Fruit fly (Drosophila melanogaster) whole organism, embryonic: ENCODE measurements around the gene Sodh1.

Source experiments
- Atf6 ChIP-seq: fragments of 200-800 bp; sonication (Bioruptor generic); IDR thresholded peaks from 2 replicates; pipeline ENCODE4 v1.3.6; 2022; ENCODE audit warnings: missing biosample characterization, missing genetic modification characterization
- BEAF-32 ChIP-seq: fragments of 200-800 bp; sonication (Bioruptor generic); optimal IDR thresholded peaks from 3 replicates; lab custom pipeline; 2017; ENCODE audit warnings: missing biosample characterization, missing genetic modification characterization, mild to moderate bottlenecking, moderate library complexity, missing genetic modification reagents
- BtbVII ChIP-seq: fragments of 200-800 bp; sonication (Bioruptor generic); optimal IDR thresholded peaks from 3 replicates; lab custom pipeline; 2017; ENCODE audit warnings: missing biosample characterization, mild to moderate bottlenecking, missing genetic modification characterization
- Bteb2 ChIP-seq: fragments of 200-800 bp; sonication (Bioruptor generic); optimal IDR thresholded peaks from 2 replicates; lab custom pipeline; 2016; ENCODE audit warnings: missing biosample characterization, missing genetic modification characterization
- CG10321 ChIP-seq: fragments of 200-800 bp; sonication (Bioruptor generic); IDR thresholded peaks from 2 replicates; pipeline ENCODE4 v1.3.6; 2022; ENCODE audit warnings: missing biosample characterization, missing genetic modification characterization
- CG11560 ChIP-seq: fragments of 200-800 bp; sonication (Bioruptor generic); IDR thresholded peaks from 3 replicates; pipeline ENCODE4 v1.3.6; 2022; ENCODE audit warnings: missing biosample characterization, missing genetic modification characterization
- CG12155 ChIP-seq: fragments of 200-800 bp; sonication (Bioruptor generic); optimal IDR thresholded peaks from 3 replicates; lab custom pipeline; 2016; ENCODE audit warnings: missing biosample characterization, missing genetic modification characterization
- CG13123 ChIP-seq: fragments of 200-800 bp; sonication (Bioruptor generic); optimal IDR thresholded peaks from 2 replicates; lab custom pipeline; 2016; ENCODE audit warnings: missing biosample characterization, missing genetic modification characterization
- CG13624 ChIP-seq: fragments of 200-800 bp; sonication (Bioruptor generic); optimal IDR thresholded peaks from 2 replicates; lab custom pipeline; 2016; ENCODE audit warnings: missing biosample characterization, missing genetic modification characterization
- CG13775 ChIP-seq: fragments of 200-800 bp; sonication (Bioruptor generic); optimal IDR thresholded peaks from 3 replicates; lab custom pipeline; 2017; ENCODE audit warnings: missing biosample characterization, mild to moderate bottlenecking, missing genetic modification characterization
- CG1602 ChIP-seq: fragments of 200-800 bp; sonication (Bioruptor generic); optimal IDR thresholded peaks from 3 replicates; lab custom pipeline; 2016; ENCODE audit warnings: missing biosample characterization, missing genetic modification characterization
- CG2120 ChIP-seq: fragments of 200-800 bp; sonication (Bioruptor generic); optimal IDR thresholded peaks from 3 replicates; lab custom pipeline; 2016; ENCODE audit warnings: missing biosample characterization, missing genetic modification characterization
- CG3163 ChIP-seq: fragments of 200-800 bp; sonication (Bioruptor generic); optimal IDR thresholded peaks from 3 replicates; lab custom pipeline; 2016; ENCODE audit warnings: missing biosample characterization, missing genetic modification characterization
- CG33213 ChIP-seq: fragments of 200-800 bp; sonication (Bioruptor generic); optimal IDR thresholded peaks from 3 replicates; lab custom pipeline; 2016; ENCODE audit warnings: missing biosample characterization, missing genetic modification characterization
- CG3847 ChIP-seq: fragments of 200-800 bp; sonication (Bioruptor generic); IDR thresholded peaks from 2 replicates; pipeline ENCODE4 v1.3.6; 2022; ENCODE audit warnings: missing biosample characterization, missing genetic modification characterization
- CG4328 ChIP-seq: fragments of 200-800 bp; sonication (Bioruptor generic); optimal IDR thresholded peaks from 3 replicates; lab custom pipeline; 2017; ENCODE audit warnings: missing biosample characterization, missing genetic modification reagents, missing genetic modification characterization
- CG5245 ChIP-seq: fragments of 200-800 bp; sonication (Bioruptor generic); optimal IDR thresholded peaks from 3 replicates; lab custom pipeline; 2016; ENCODE audit warnings: missing biosample characterization, missing genetic modification characterization
- CG7357 ChIP-seq: fragments of 200-800 bp; sonication (Bioruptor generic); IDR thresholded peaks from 3 replicates; pipeline ENCODE4 v1.3.6; 2022; ENCODE audit warnings: missing biosample characterization, missing genetic modification characterization
- CG7556 ChIP-seq: fragments of 200-800 bp; sonication (Bioruptor generic); optimal IDR thresholded peaks from 2 replicates; lab custom pipeline; 2017; ENCODE audit warnings: missing biosample characterization, mild to moderate bottlenecking, missing genetic modification characterization
- CG8281 ChIP-seq: fragments of 200-800 bp; sonication (Bioruptor generic); optimal IDR thresholded peaks from 2 replicates; lab custom pipeline; 2018; ENCODE audit warnings: missing biosample characterization, mild to moderate bottlenecking, missing genetic modification characterization, moderate library complexity
- CG8944 ChIP-seq: fragments of 200-800 bp; sonication (Bioruptor generic); optimal IDR thresholded peaks from 3 replicates; lab custom pipeline; 2016; ENCODE audit warnings: missing biosample characterization, missing genetic modification characterization
- Dfd ChIP-seq, 2 experiments: fragments of >200 bp; optimal IDR thresholded peaks; 2 replicates each; lab custom pipeline; 2017; ENCODE audit warnings: missing biosample characterization in 2 of 2, missing genetic modification characterization in 2 of 2
- E2f1 ChIP-seq: fragments of 200-800 bp; sonication (Bioruptor generic); IDR thresholded peaks from 2 replicates; pipeline ENCODE4 v1.3.6; 2022; ENCODE audit warnings: missing biosample characterization, missing genetic modification characterization
- Eip74EF ChIP-seq, 2 experiments: fragments of 200-800 bp in 1 of 2; fragments of >200 bp in 1 of 2; sonication (Bioruptor generic) in 1 of 2; optimal IDR thresholded peaks; 2 replicates each; lab custom pipeline; 2017 to 2019; ENCODE audit warnings: missing biosample characterization in 2 of 2, missing genetic modification characterization in 2 of 2, mild to moderate bottlenecking in 1 of 2, moderate library complexity in 1 of 2
- Fer2 ChIP-seq: fragments of 200-800 bp; sonication (Bioruptor generic); optimal IDR thresholded peaks from 2 replicates; lab custom pipeline; 2018; ENCODE audit warnings: missing biosample characterization, mild to moderate bottlenecking, missing genetic modification characterization, moderate library complexity
- Hand ChIP-seq: fragments of 200-800 bp; sonication (Bioruptor generic); optimal IDR thresholded peaks from 2 replicates; lab custom pipeline; 2017; ENCODE audit warnings: mild to moderate bottlenecking, missing biosample characterization, missing genetic modification reagents, missing genetic modification characterization
- Hmr ChIP-seq: fragments of 200-800 bp; sonication (Bioruptor generic); optimal IDR thresholded peaks from 3 replicates; lab custom pipeline; 2017; ENCODE audit warnings: mild to moderate bottlenecking, missing biosample characterization, missing genetic modification reagents, missing genetic modification characterization
- Hr3 ChIP-seq: fragments of 200-800 bp; sonication (Bioruptor generic); optimal IDR thresholded peaks from 3 replicates; lab custom pipeline; 2016; ENCODE audit warnings: missing biosample characterization, missing genetic modification characterization
- Kr ChIP-seq: fragments of 200-800 bp; sonication (Bioruptor generic); optimal IDR thresholded peaks from 2 replicates; lab custom pipeline; 2017; ENCODE audit warnings: missing biosample characterization, mild to moderate bottlenecking, missing genetic modification characterization
- Mad ChIP-seq: fragments of 200-800 bp; sonication (Bioruptor generic); optimal IDR thresholded peaks from 2 replicates; lab custom pipeline; 2016; ENCODE audit warnings: missing biosample characterization, missing genetic modification characterization
- Meics ChIP-seq: fragments of 200-800 bp; sonication (Bioruptor generic); optimal IDR thresholded peaks from 2 replicates; lab custom pipeline; 2017; ENCODE audit warnings: missing biosample characterization, mild to moderate bottlenecking, missing genetic modification characterization
- Nf-YB ChIP-seq: fragments of 200-800 bp; sonication (Bioruptor generic); optimal IDR thresholded peaks from 3 replicates; lab custom pipeline; 2019; ENCODE audit warnings: missing biosample characterization, mild to moderate bottlenecking, missing genetic modification characterization, moderate library complexity
- abd-A ChIP-seq: fragments of 200-800 bp; sonication (Bioruptor generic); optimal IDR thresholded peaks from 3 replicates; lab custom pipeline; 2019; ENCODE audit warnings: missing biosample characterization, mild to moderate bottlenecking, missing genetic modification characterization, moderate library complexity
- ase ChIP-seq: fragments of 200-800 bp; sonication (Bioruptor generic); IDR thresholded peaks from 3 replicates; pipeline ENCODE4 v1.3.6; 2022; ENCODE audit warnings: missing biosample characterization, missing genetic modification characterization
- az2 ChIP-seq: fragments of 200-800 bp; sonication (Bioruptor generic); optimal IDR thresholded peaks from 3 replicates; lab custom pipeline; 2016; ENCODE audit warnings: missing biosample characterization, missing genetic modification characterization
- bab2 ChIP-seq: fragments of 200-800 bp; sonication (Bioruptor generic); optimal IDR thresholded peaks from 2 replicates; lab custom pipeline; 2016; ENCODE audit warnings: missing biosample characterization, missing genetic modification characterization
- caup ChIP-seq: fragments of 200-800 bp; sonication (Bioruptor generic); optimal IDR thresholded peaks from 3 replicates; lab custom pipeline; 2017; ENCODE audit warnings: missing biosample characterization, mild to moderate bottlenecking, missing genetic modification characterization, moderate library complexity; ENCODE audit not compliant: severe bottlenecking
- chn ChIP-seq: fragments of 200-800 bp; sonication (Bioruptor generic); optimal IDR thresholded peaks from 2 replicates; lab custom pipeline; 2016; ENCODE audit warnings: missing biosample characterization, missing genetic modification characterization
- gem ChIP-seq: fragments of 200-800 bp; sonication (Bioruptor generic); optimal IDR thresholded peaks from 2 replicates; lab custom pipeline; 2019; ENCODE audit warnings: missing biosample characterization, mild to moderate bottlenecking, missing genetic modification characterization, moderate library complexity
- grau ChIP-seq: fragments of 200-800 bp; optimal IDR thresholded peaks from 3 replicates; lab custom pipeline; 2019; ENCODE audit warnings: missing biosample characterization, mild to moderate bottlenecking, missing genetic modification characterization, moderate library complexity
- her ChIP-seq: fragments of 200-800 bp; sonication (Bioruptor generic); optimal IDR thresholded peaks from 2 replicates; lab custom pipeline; 2016; ENCODE audit warnings: missing biosample characterization, missing genetic modification characterization
- hth ChIP-seq: fragments of >200 bp; optimal IDR thresholded peaks from 2 replicates; lab custom pipeline; 2017; ENCODE audit warnings: inconsistent platforms
- insv ChIP-seq, 2 experiments: fragments of 200-800 bp; sonication (Bioruptor generic); optimal IDR thresholded peaks; 3 replicates each; lab custom pipeline; 2016 to 2018; ENCODE audit warnings: missing biosample characterization in 2 of 2, missing genetic modification characterization in 2 of 2
- jumu ChIP-seq: fragments of 200-800 bp; sonication (Bioruptor generic); optimal IDR thresholded peaks from 3 replicates; lab custom pipeline; 2016; ENCODE audit warnings: missing biosample characterization, missing genetic modification characterization
- maf-S ChIP-seq: fragments of 200-800 bp; sonication (Bioruptor generic); optimal IDR thresholded peaks from 2 replicates; lab custom pipeline; 2016; ENCODE audit warnings: missing biosample characterization, missing genetic modification characterization
- peb ChIP-seq: fragments of 200-800 bp; sonication (Bioruptor generic); IDR thresholded peaks from 2 replicates; pipeline ENCODE4 v1.3.6; 2022; ENCODE audit warnings: missing biosample characterization, missing genetic modification characterization
- tna ChIP-seq: fragments of 200-800 bp; sonication (Bioruptor generic); IDR thresholded peaks from 2 replicates; pipeline ENCODE4 v1.3.6; 2022; ENCODE audit warnings: missing biosample characterization, missing genetic modification characterization; ENCODE audit not compliant: partially characterized antibody
- tx ChIP-seq: fragments of 200-800 bp; sonication (Bioruptor generic); optimal IDR thresholded peaks from 2 replicates; lab custom pipeline; 2016; ENCODE audit warnings: missing biosample characterization, missing genetic modification characterization
- wor ChIP-seq: fragments of 200-800 bp; sonication (Bioruptor generic); IDR thresholded peaks from 2 replicates; pipeline ENCODE4 v1.3.6; 2022; ENCODE audit warnings: missing biosample characterization, missing genetic modification characterization

Sodh1 gene

dm6 chr3R:7086377-7087200, 34.5 kb downstream of the Sodh1 start, which contains the start of gene alphaTub84B (continued):
- TF ChIP-seq Nf-YB = peak; percentile 26
- peak; percentile 74 for TF ChIP-seq jumu (GFP tag; lab: Kevin White, UChicago)
- peak; percentile 84 for TF ChIP-seq caup (GFP tag; lab: Kevin White, UChicago)
- no peak; the same call in 2 of the 3 replicates for TF ChIP-seq CG11560
- TF ChIP-seq Hmr = peak; percentile 75
- TF ChIP-seq az2 (GFP tag; lab: Kevin White, UChicago) = peak; percentile 24
- TF ChIP-seq E2f1 (GFP tag; lab: Robert Waterston, UW) = peak; percentile 38; the same call in 1 of the 2 replicates
- peak; percentile 61 for TF ChIP-seq CG4328 (GFP tag; lab: Kevin White, UChicago)
- TF ChIP-seq CG5245 = peak; percentile 47
- peak in 1 of 2 experiments; percentile 42 for TF ChIP-seq Eip74EF (GFP tag; optimal IDR thresholded peaks at IDR 0.05; lab: Kevin White, UChicago)
- peak; percentile 55 for TF ChIP-seq Meics (GFP tag; lab: Kevin White, UChicago)
- TF ChIP-seq grau (tag; lab: Kevin White, UChicago) = peak; percentile 45
- peak; percentile 6 for TF ChIP-seq Fer2
- peak; percentile 29 for TF ChIP-seq CG12155 (GFP tag; lab: Kevin White, UChicago)
- peak; percentile 91 for TF ChIP-seq BtbVII (GFP tag; lab: Kevin White, UChicago)
- peak; percentile 63 for TF ChIP-seq Atf6
- peak; percentile 48 for TF ChIP-seq bab2 (GFP tag; lab: Kevin White, UChicago)
- TF ChIP-seq CG8944 (GFP tag; lab: Kevin White, UChicago) = peak; percentile 31
- peak in 1 of 2 experiments; percentile 44 for TF ChIP-seq insv (GFP tag; optimal IDR thresholded peaks at IDR 0.05; lab: Kevin White, UChicago)
- peak; percentile 48 for TF ChIP-seq chn (GFP tag; lab: Kevin White, UChicago)
- no peak for TF ChIP-seq hth (lab: Kevin White, UChicago)
- TF ChIP-seq Mad (GFP tag; lab: Kevin White, UChicago) = peak; percentile 66
- TF ChIP-seq peb (GFP tag; lab: Robert Waterston, UW) = no peak
- peak; percentile 34 for TF ChIP-seq Hr3 (GFP tag; lab: Kevin White, UChicago)
- peak; percentile 39 for TF ChIP-seq gem (tag; lab: Kevin White, UChicago)
- TF ChIP-seq her (GFP tag; lab: Kevin White, UChicago) = peak; percentile 87
- 0 out of 2 replicates have a peak, but pooled peaks have one; percentile 27 for TF ChIP-seq CG10321 (GFP tag; lab: Robert Waterston, UW)
- peak; percentile 56 for TF ChIP-seq CG13123 (GFP tag; lab: Kevin White, UChicago)
- peak; percentile 9 for TF ChIP-seq abd-A (tag; lab: Kevin White, UChicago)
- no peak for TF ChIP-seq Dfd (GFP tag; optimal IDR thresholded peaks at IDR 0.05; lab: Kevin White, UChicago)
- TF ChIP-seq Kr (GFP tag; lab: Kevin White, UChicago) = no peak
- TF ChIP-seq CG7556 = peak; percentile 60
- peak; percentile 87 for TF ChIP-seq CG13624 (GFP tag; lab: Kevin White, UChicago)
- peak; percentile 71 for TF ChIP-seq tx (GFP tag; lab: Kevin White, UChicago)
- no peak for TF ChIP-seq CG7357 (GFP tag; lab: Robert Waterston, UW)
- TF ChIP-seq Bteb2 (GFP tag; lab: Kevin White, UChicago) = peak; percentile 22
- TF ChIP-seq CG3847 (GFP tag; lab: Robert Waterston, UW) = peak; percentile 62
- peak; percentile 71 for TF ChIP-seq tna
- TF ChIP-seq CG1602 = no peak
- TF ChIP-seq CG33213 (GFP tag; lab: Kevin White, UChicago) = peak; percentile 87
- peak; percentile 61 for TF ChIP-seq CG2120
- peak; percentile 46; the same call in 1 of the 3 replicates for TF ChIP-seq ase (GFP tag; lab: Robert Waterston, UW)
- peak; percentile 62 for TF ChIP-seq maf-S (GFP tag; lab: Kevin White, UChicago)
- TF ChIP-seq wor (GFP tag; lab: Robert Waterston, UW) = no peak
- no peak for TF ChIP-seq CG8281 (tag; lab: Kevin White, UChicago)
- peak; percentile 56 for TF ChIP-seq BEAF-32 (GFP tag; lab: Kevin White, UChicago)
- peak; percentile 72 for TF ChIP-seq CG3163 (GFP tag; lab: Kevin White, UChicago)
- peak; percentile 39 for TF ChIP-seq Hand
- peak; percentile 57 for TF ChIP-seq CG13775 (GFP tag; lab: Kevin White, UChicago)
